Worm (Caenorhabditis elegans) whole organism, L1 larva: Measurements from ENCODE around the gene C17G10.1.
A peak's percentile ranks its signal among the peaks of the same experiment; 100 is the strongest.

ENCODE experiments used
- C04F5.9 ChIP-seq: sonication (generic microtip); optimal IDR thresholded peaks from 2 replicates; lab custom pipeline; 2016; ENCODE audit warnings: missing genetic modification characterization, missing compliant biosample characterization
- C16A3.4 ChIP-seq: fragments of 150-350 bp; optimal IDR thresholded peaks from 2 replicates; lab custom pipeline; 2014; ENCODE audit warnings: missing biosample characterization, missing genetic modification characterization
- C34B4.2 ChIP-seq: sonication (generic microtip); optimal IDR thresholded peaks from 2 replicates; lab custom pipeline; 2017; ENCODE audit warnings: mild to moderate bottlenecking, missing genetic modification characterization, missing compliant biosample characterization
- F16B12.6 ChIP-seq: fragments of 150-350 bp; optimal IDR thresholded peaks from 2 replicates; lab custom pipeline; 2014; ENCODE audit warnings: missing biosample characterization, missing genetic modification characterization
- blmp-1 ChIP-seq: fragments of 150-350 bp; optimal IDR thresholded peaks from 2 replicates; lab custom pipeline; 2014; ENCODE audit warnings: missing biosample characterization, missing genetic modification characterization
- ceh-63 ChIP-seq: fragments of 200-800 bp; sonication (Bioruptor generic); optimal IDR thresholded peaks from 2 replicates; lab custom pipeline; 2018; ENCODE audit warnings: mild to moderate bottlenecking, missing genetic modification characterization, missing compliant biosample characterization
- dpl-1 ChIP-seq, 3 experiments: fragments of 150-350 bp in 2 of 3; sonication (generic microtip) in 1 of 3; optimal IDR thresholded peaks; 2 replicates each; lab custom pipeline; 2014 to 2017; ENCODE audit warnings: missing biosample characterization in 3 of 3, missing genetic modification characterization in 3 of 3, missing genetic modification reagents in 3 of 3
- efl-1 ChIP-seq, 4 experiments: fragments of 150-350 bp; optimal IDR thresholded peaks in 3 of 4; peaks in 1 of 4; 1 replicate in 1 of 4; 2 replicates in 3 of 4; lab custom pipeline; 2014; ENCODE audit warnings: missing biosample characterization in 2 of 4, missing genetic modification characterization in 2 of 4, missing genetic modification reagents in 2 of 4
- egl-13 ChIP-seq: sonication (generic microtip); optimal IDR thresholded peaks from 2 replicates; lab custom pipeline; 2016; ENCODE audit warnings: missing genotype, missing genetic modification reagents, missing genetic modification characterization, missing compliant biosample characterization
- elt-2 ChIP-seq: sonication (generic microtip); optimal IDR thresholded peaks from 2 replicates; lab custom pipeline; 2016; ENCODE audit warnings: missing genetic modification characterization, mild to moderate bottlenecking, inconsistent platforms, missing compliant biosample characterization, missing genetic modification reagents
- elt-3 ChIP-seq, 6 experiments: fragments of 150-350 bp in 1 of 6; sonication (generic microtip); optimal IDR thresholded peaks; 2 replicates each; lab custom pipeline; 2017 to 2018; ENCODE audit warnings: missing biosample characterization in 6 of 6, missing genetic modification characterization in 6 of 6, inconsistent platforms in 1 of 6
- ets-5 ChIP-seq: fragments of 200-800 bp; sonication (Bioruptor generic); IDR thresholded peaks from 2 replicates; pipeline ENCODE4 v1.3.6; 2022; ENCODE audit warnings: missing genetic modification characterization, missing compliant biosample characterization
- fkh-10 ChIP-seq: sonication (generic microtip); optimal IDR thresholded peaks from 2 replicates; lab custom pipeline; 2017; ENCODE audit warnings: missing biosample characterization, missing genetic modification reagents, missing genetic modification characterization
- fkh-4 ChIP-seq: sonication (generic microtip); optimal IDR thresholded peaks from 2 replicates; lab custom pipeline; 2016; ENCODE audit warnings: missing compliant biosample characterization, missing genetic modification characterization, borderline replicate concordance
- fkh-8 ChIP-seq: sonication (generic microtip); optimal IDR thresholded peaks from 2 replicates; lab custom pipeline; 2016; ENCODE audit warnings: mild to moderate bottlenecking, missing genetic modification characterization, missing compliant biosample characterization
- hlh-17 ChIP-seq: fragments of 200-800 bp; sonication (Bioruptor generic); optimal IDR thresholded peaks from 2 replicates; lab custom pipeline; 2018; ENCODE audit warnings: missing genetic modification characterization, mild to moderate bottlenecking, missing compliant biosample characterization, moderate library complexity, borderline replicate concordance
- jun-1 ChIP-seq: fragments of 150-350 bp; optimal IDR thresholded peaks from 2 replicates; lab custom pipeline; 2014; ENCODE audit warnings: missing biosample characterization, missing genetic modification reagents, missing genetic modification characterization
- lin-13 ChIP-seq: fragments of 150-350 bp; optimal IDR thresholded peaks from 2 replicates; lab custom pipeline; 2014; ENCODE audit warnings: missing biosample characterization, missing genetic modification reagents, missing genetic modification characterization
- lin-14 ChIP-seq: fragments of 200-800 bp; sonication (Bioruptor generic); optimal IDR thresholded peaks from 2 replicates; lab custom pipeline; 2018; ENCODE audit warnings: mild to moderate bottlenecking, missing genetic modification characterization, moderate library complexity, missing compliant biosample characterization
- lir-3 ChIP-seq: sonication (generic microtip); optimal IDR thresholded peaks from 2 replicates; lab custom pipeline; 2016; ENCODE audit warnings: mild to moderate bottlenecking, missing genetic modification characterization, moderate library complexity, missing compliant biosample characterization; ENCODE audit not compliant: poor library complexity
- lsy-2 ChIP-seq, 2 experiments: fragments of 150-350 bp; optimal IDR thresholded peaks; 2 replicates each; lab custom pipeline; 2014; ENCODE audit warnings: missing biosample characterization in 2 of 2, missing genetic modification characterization in 2 of 2
- mdl-1 ChIP-seq, 2 experiments: fragments of 150-350 bp; optimal IDR thresholded peaks; 2 replicates each; lab custom pipeline; 2014 to 2017; ENCODE audit warnings: missing biosample characterization in 2 of 2, missing genetic modification characterization in 2 of 2, inconsistent platforms in 1 of 2
- mef-2 ChIP-seq: fragments of 150-350 bp; optimal IDR thresholded peaks from 2 replicates; lab custom pipeline; 2014; ENCODE audit warnings: missing biosample characterization, missing genetic modification characterization
- mep-1 ChIP-seq: fragments of 150-350 bp; optimal IDR thresholded peaks from 2 replicates; lab custom pipeline; 2014; ENCODE audit warnings: missing biosample characterization, missing genetic modification characterization
- nhr-12 ChIP-seq: sonication (generic microtip); optimal IDR thresholded peaks from 2 replicates; lab custom pipeline; 2017; ENCODE audit warnings: missing biosample characterization, missing genetic modification characterization
- nhr-19 ChIP-seq: fragments of 200-800 bp; sonication (Bioruptor generic); conservative IDR thresholded peaks from 2 replicates; pipeline ENCODE4 v1.3.6; 2022; ENCODE audit warnings: missing genetic modification characterization, missing compliant biosample characterization
- nhr-20 ChIP-seq: sonication (generic microtip); optimal IDR thresholded peaks from 2 replicates; lab custom pipeline; 2016; ENCODE audit warnings: mild to moderate bottlenecking, missing genetic modification characterization, missing compliant biosample characterization
- nhr-28 ChIP-seq: fragments of 150-350 bp; optimal IDR thresholded peaks from 2 replicates; lab custom pipeline; 2014; ENCODE audit warnings: missing biosample characterization, missing genetic modification characterization
- nhr-47 ChIP-seq: sonication (generic microtip); optimal IDR thresholded peaks from 2 replicates; lab custom pipeline; 2016; ENCODE audit warnings: mild to moderate bottlenecking, missing genetic modification characterization, moderate library complexity, missing compliant biosample characterization
- nhr-71 ChIP-seq: sonication (generic microtip); optimal IDR thresholded peaks from 2 replicates; lab custom pipeline; 2016; ENCODE audit warnings: mild to moderate bottlenecking, missing genetic modification characterization, moderate library complexity, missing compliant biosample characterization
- nhr-85 ChIP-seq: sonication (generic microtip); peaks from one replicate; lab custom pipeline; 2016; ENCODE audit warnings: missing genetic modification characterization, inconsistent platforms, missing compliant biosample characterization
- pag-3 ChIP-seq: sonication (generic microtip); optimal IDR thresholded peaks from 2 replicates; lab custom pipeline; 2017; ENCODE audit warnings: missing genetic modification characterization, mild to moderate bottlenecking, missing compliant biosample characterization, antibody characterized with exemption, borderline replicate concordance; ENCODE audit not compliant: insufficient read depth
- pax-3 ChIP-seq: fragments of 200-800 bp; sonication (Bioruptor generic); optimal IDR thresholded peaks from 2 replicates; lab custom pipeline; 2018; ENCODE audit warnings: mild to moderate bottlenecking, missing genetic modification characterization, moderate library complexity, missing compliant biosample characterization
- skn-1 ChIP-seq: fragments of 150-350 bp; optimal IDR thresholded peaks from 2 replicates; lab custom pipeline; 2014; ENCODE audit warnings: missing biosample characterization, missing genetic modification characterization
- snpc-4 ChIP-seq: fragments of 150-350 bp; optimal IDR thresholded peaks from 2 replicates; lab custom pipeline; 2014; ENCODE audit warnings: missing biosample characterization, missing genetic modification characterization
- snu-23 ChIP-seq: sonication (generic microtip); optimal IDR thresholded peaks from 2 replicates; lab custom pipeline; 2016; ENCODE audit warnings: missing genetic modification characterization, missing compliant biosample characterization
- sox-4 ChIP-seq: sonication (generic microtip); optimal IDR thresholded peaks from 2 replicates; lab custom pipeline; 2016; ENCODE audit warnings: missing genetic modification characterization, missing compliant biosample characterization
- sptf-1 ChIP-seq: fragments of 150-350 bp; optimal IDR thresholded peaks from 2 replicates; lab custom pipeline; 2014; ENCODE audit warnings: missing biosample characterization, missing genetic modification characterization
- swsn-7 ChIP-seq: sonication (generic microtip); optimal IDR thresholded peaks from 2 replicates; lab custom pipeline; 2016; ENCODE audit warnings: missing genetic modification characterization, missing compliant biosample characterization
- tlp-1 ChIP-seq: fragments of 150-350 bp; optimal IDR thresholded peaks from 2 replicates; lab custom pipeline; 2014; ENCODE audit warnings: missing biosample characterization, missing genetic modification characterization
- unc-86 ChIP-seq: sonication (generic microtip); optimal IDR thresholded peaks from 2 replicates; lab custom pipeline; 2016; ENCODE audit warnings: missing genetic modification characterization, missing compliant biosample characterization
- unc-98 ChIP-seq: fragments of 200-800 bp; sonication (Bioruptor generic); IDR thresholded peaks from 2 replicates; pipeline ENCODE4 v1.3.6; 2022; ENCODE audit warnings: missing genetic modification characterization, missing compliant biosample characterization
- vab-15 ChIP-seq: sonication (generic microtip); optimal IDR thresholded peaks from 2 replicates; lab custom pipeline; 2017; ENCODE audit warnings: missing genotype, mild to moderate bottlenecking, missing genetic modification characterization, missing compliant biosample characterization
- xbp-1 ChIP-seq: sonication (generic microtip); optimal IDR thresholded peaks from 2 replicates; lab custom pipeline; 2016; ENCODE audit warnings: missing genetic modification characterization, missing compliant biosample characterization
- zip-4 ChIP-seq: fragments of 200-800 bp; sonication (Bioruptor generic); optimal IDR thresholded peaks from 2 replicates; lab custom pipeline; 2018; ENCODE audit warnings: mild to moderate bottlenecking, missing genetic modification characterization, moderate library complexity, missing compliant biosample characterization
- ztf-4 ChIP-seq: fragments of 150-350 bp; optimal IDR thresholded peaks from 2 replicates; lab custom pipeline; 2014; ENCODE audit warnings: missing biosample characterization, missing genetic modification characterization

The C17G10.1 gene

DNA sequence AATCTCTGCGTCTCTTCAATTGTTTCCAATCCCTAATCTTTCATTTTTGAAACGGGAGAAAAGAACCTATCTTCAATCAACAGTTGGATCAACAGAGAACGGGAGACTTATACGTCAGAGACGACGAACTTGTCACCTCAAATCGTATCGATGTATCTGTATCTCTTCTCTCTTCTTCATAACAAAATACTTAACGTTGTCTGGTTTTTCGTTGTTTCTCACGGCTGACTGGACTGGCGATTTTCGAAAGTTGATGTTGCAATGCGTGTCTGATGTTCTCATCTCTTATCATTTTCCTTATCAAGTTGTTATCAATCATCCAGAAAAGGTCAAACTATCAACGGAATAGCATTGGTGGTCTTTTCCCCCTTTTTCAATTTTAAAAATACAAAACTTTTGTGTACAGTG, 9.2 kb downstream of the C17G10.1 start (continued):
- TF ChIP-seq C04F5.9 (no peak), nhr-28 (tag; lab: Kevin White, UChicago) (no peak), xbp-1 (tag; lab: Kevin White, UChicago) (peak; percentile 13), pag-3 (tag; lab: Kevin White, UChicago) (no peak), sox-4 (tag; lab: Kevin White, UChicago) (no peak), fkh-4 (tag; lab: Kevin White, UChicago) (no peak), lin-13 (peak; percentile 3), sptf-1 (tag; lab: Kevin White, UChicago) (no peak)

DNA sequence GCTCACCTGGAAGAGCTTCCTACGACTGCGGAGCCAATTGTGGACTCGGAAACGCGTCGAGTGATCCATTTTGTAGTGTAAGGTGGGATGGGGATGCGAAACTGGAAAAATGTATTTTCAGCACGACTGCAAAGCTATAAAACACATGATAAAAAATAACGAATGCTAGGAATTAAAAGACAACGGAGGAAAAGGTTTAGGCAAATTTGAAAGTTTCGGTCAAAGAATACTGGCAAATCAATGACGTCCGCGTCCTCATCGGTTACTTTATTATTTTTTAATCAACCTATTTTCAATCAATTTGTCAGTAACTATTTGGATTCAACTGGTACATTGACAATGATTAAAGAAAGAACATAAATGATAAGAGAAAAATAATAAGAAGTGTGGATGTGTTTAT, 11.4 kb downstream of the C17G10.1 start, which contains the start of gene C17G10.7:
Gene C17G10.7, minus strand, starts transcription at position 101 of the 400 bp plus-strand sequence.
- TF ChIP-seq zip-4 (GFP tag; lab: Kevin White, UChicago) (no peak), ets-5 (GFP tag; lab: Robert Waterston, UW) (no peak), mdl-1 (tag; optimal IDR thresholded peaks at IDR 0.05; lab: Kevin White, UChicago) (no peak), pax-3 (tag; lab: Kevin White, UChicago) (no peak), egl-13 (tag; lab: Kevin White, UChicago) (no peak), pag-3 (tag; lab: Kevin White, UChicago) (no peak), nhr-47 (tag; lab: Kevin White, UChicago) (no peak), jun-1 (tag; lab: Kevin White, UChicago) (no peak), ztf-4 (tag; lab: Kevin White, UChicago) (no peak), C34B4.2 (no peak), fkh-10 (GFP tag; lab: Kevin White, UChicago) (no peak), nhr-19 (GFP tag; lab: Robert Waterston, UW) (no peak), nhr-12 (tag; lab: Kevin White, UChicago) (no peak), hlh-17 (no peak), C04F5.9 (no peak), fkh-8 (tag; lab: Kevin White, UChicago) (no peak), efl-1 (optimal IDR thresholded peaks at IDR 0.05; lab: Kevin White, UChicago) (no peak), efl-1 (GFP tag; optimal IDR thresholded peaks at IDR 0.05 in 1 of 2; lab: Kevin White, UChicago) (no peak), dpl-1 (GFP tag; optimal IDR thresholded peaks at IDR 0.05; lab: Kevin White, UChicago) (no peak), elt-3 (tag; optimal IDR thresholded peaks at IDR 0.05; lab: Kevin White, UChicago) (no peak), ceh-63 (no peak)

DNA sequence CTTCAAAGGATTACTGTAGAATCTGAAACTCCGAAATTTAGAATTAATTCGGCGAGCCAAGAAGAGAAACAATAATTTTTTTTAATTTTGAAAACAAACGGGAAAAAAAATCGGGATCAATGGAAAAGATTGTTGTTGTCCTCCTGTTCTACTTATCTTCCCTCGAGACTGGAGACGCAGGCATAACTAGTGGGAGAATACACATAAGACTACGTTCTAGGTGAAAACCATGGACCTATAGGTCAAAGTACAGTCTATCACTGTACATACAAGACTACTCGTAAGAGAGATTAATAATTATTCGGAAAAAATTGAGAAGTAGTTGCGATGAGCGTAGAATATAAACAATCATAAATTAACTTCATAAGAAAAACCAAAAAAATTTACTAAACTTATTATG, 23.0 kb downstream of the C17G10.1 start, which contains the start of gene dhs-6:
Gene dhs-6, minus strand, starts transcription at position 22 of the 400 bp plus-strand sequence.
- TF ChIP-seq nhr-71 (tag; lab: Kevin White, UChicago) (peak; percentile 13), snu-23 (GFP tag; lab: Kevin White, UChicago) (peak; percentile 1), nhr-19 (GFP tag; lab: Robert Waterston, UW) (no peak), swsn-7 (tag; lab: Kevin White, UChicago) (no peak), lir-3 (tag; lab: Kevin White, UChicago) (no peak), nhr-20 (tag; lab: Kevin White, UChicago) (peak; percentile 77), ceh-63 (no peak), mep-1 (tag; lab: Kevin White, UChicago) (no peak), skn-1 (tag; lab: Kevin White, UChicago) (no peak), lin-14 (GFP tag; lab: Kevin White, UChicago) (peak; percentile 18), C16A3.4 (tag; lab: Kevin White, UChicago) (peak; percentile 15), pag-3 (tag; lab: Kevin White, UChicago) (no peak), nhr-85 (tag; lab: Kevin White, UChicago) (peak; percentile 56), F16B12.6 (tag; lab: Kevin White, UChicago) (no peak), blmp-1 (tag; lab: Kevin White, UChicago) (peak; percentile 58), lsy-2 (tag; optimal IDR thresholded peaks at IDR 0.05; lab: Kevin White, UChicago) (peak in 1 of 2 experiments; percentile 6), vab-15 (tag; lab: Kevin White, UChicago) (no peak), tlp-1 (tag; lab: Kevin White, UChicago) (no peak), mef-2 (tag; lab: Kevin White, UChicago) (no peak), pax-3 (tag; lab: Kevin White, UChicago) (no peak), elt-2 (tag; lab: Kevin White, UChicago) (peak; percentile 20), elt-3 (tag; optimal IDR thresholded peaks at IDR 0.05; lab: Kevin White, UChicago) (peak in 2 of 6 experiments; percentile 6 to 18), fkh-8 (tag; lab: Kevin White, UChicago) (no peak), jun-1 (tag; lab: Kevin White, UChicago) (no peak), dpl-1 (GFP tag; optimal IDR thresholded peaks at IDR 0.05; lab: Kevin White, UChicago) (no peak), unc-86 (tag; lab: Kevin White, UChicago) (no peak), unc-98 (no peak), snpc-4 (tag; lab: Kevin White, UChicago) (no peak)
